Worm (Caenorhabditis elegans) whole organism, early embryonic: ENCODE data around the gene daf-11.

ENCODE experiments used
- F13C5.2 ChIP-seq: sonication (generic microtip); optimal IDR thresholded peaks from 2 replicates; lab custom pipeline; 2017; ENCODE audit warnings: mild to moderate bottlenecking, missing genetic modification characterization, inconsistent platforms, missing compliant biosample characterization
- ama-1 ChIP-seq: fragments of 150-350 bp; optimal IDR thresholded peaks from 2 replicates; lab custom pipeline; 2014
- ceh-13 ChIP-seq: fragments of 200-800 bp; sonication (Bioruptor generic); optimal IDR thresholded peaks from 2 replicates; lab custom pipeline; 2018; ENCODE audit warnings: mild to moderate bottlenecking, missing genetic modification characterization, missing compliant biosample characterization
- ets-7 ChIP-seq: sonication (generic microtip); optimal IDR thresholded peaks from 2 replicates; lab custom pipeline; 2016; ENCODE audit warnings: missing genotype, missing genetic modification characterization, missing compliant biosample characterization
- flt-1 ChIP-seq: fragments of 200-800 bp; sonication (Bioruptor generic); IDR thresholded peaks from 2 replicates; pipeline ENCODE4 v1.3.6; 2022; ENCODE audit warnings: missing genetic modification characterization, missing compliant biosample characterization

- TF ChIP-seq ama-1 (lab: Kevin White, UChicago): no peak
- no peak for TF ChIP-seq F13C5.2
- no peak for TF ChIP-seq ets-7 (tag; lab: Kevin White, UChicago)
- TF ChIP-seq ceh-13 (GFP tag; lab: Kevin White, UChicago): no peak
- TF ChIP-seq flt-1: no peak
These were observed 7.6 kb upstream of the daf-11 start, which contains the start of gene npp-22 for ce11 chrV:11733460-11733859.
